Worm (Caenorhabditis elegans): ENCODE data around the gene nep-24.

The nep-24 gene

ce11 chrIV:16917831-16918429, 6.3 kb upstream of the nep-24 start, which contains the start of the genes Y116A8C.469 and Y116A8C.468:
Gene Y116A8C.469, minus strand, starts transcription at chrIV:16917931.
Gene Y116A8C.468, plus strand, starts transcription at chrIV:16918379.
- TF ChIP-seq ZK546.5 (tag; optimal IDR thresholded peaks at IDR 0.05) (no peak), lin-39 (tag; optimal IDR thresholded peaks at IDR 0.05) (no peak), gmeb-1 (tag; optimal IDR thresholded peaks at IDR 0.05) (no peak), ztf-1 (GFP tag; conservative IDR thresholded peaks at IDR 0.05) (no peak), peb-1 (tag; optimal IDR thresholded peaks at IDR 0.05) (no peak), mdl-1 (tag; optimal IDR thresholded peaks at IDR 0.05) (no peak), mbf-1 (tag; optimal IDR thresholded peaks at IDR 0.05) (no peak), nhr-21 (tag; optimal IDR thresholded peaks at IDR 0.05) (no peak)

- TF ChIP-seq R02D3.7 (tag; optimal IDR thresholded peaks at IDR 0.05) (no peak), skn-1 (tag; optimal IDR thresholded peaks at IDR 0.05) (no peak), crh-2 (tag; optimal IDR thresholded peaks at IDR 0.05) (no peak), ZK546.5 (tag; optimal IDR thresholded peaks at IDR 0.05) (no peak)
Observed at ce11 chrIV:16919212-16919775, 4.9 kb upstream of the nep-24 start, which contains the start of the genes Y116A8C.470 and Y116A8C.463. Gene Y116A8C.470, minus strand, starts transcription at chrIV:16919312. Gene Y116A8C.463, plus strand, starts transcription at chrIV:16919725.

ce11 chrIV:16920041-16920440, 4.2 kb upstream of the nep-24 start, which contains the start of gene nep-23:
Gene nep-23, plus strand, starts transcription at chrIV:16920341.
- TF ChIP-seq ztf-11 (tag; optimal IDR thresholded peaks at IDR 0.05), result no peak
- TF ChIP-seq ceh-82 (tag; optimal IDR thresholded peaks at IDR 0.05), result no peak
- no peak for TF ChIP-seq nhr-21 (tag; optimal IDR thresholded peaks at IDR 0.05)
- TF ChIP-seq skn-1 (tag; optimal IDR thresholded peaks at IDR 0.05), result no peak
- TF ChIP-seq unc-39 (tag; optimal IDR thresholded peaks at IDR 0.05), result no peak
- TF ChIP-seq dmd-4 (tag; optimal IDR thresholded peaks at IDR 0.05), result no peak
- TF ChIP-seq zag-1 (tag; optimal IDR thresholded peaks at IDR 0.05), result no peak
- no peak for TF ChIP-seq ztf-1 (GFP tag; conservative IDR thresholded peaks at IDR 0.05)
- TF ChIP-seq lin-11 (tag; optimal IDR thresholded peaks at IDR 0.05), result no peak
- no peak for TF ChIP-seq elt-1 (tag; optimal IDR thresholded peaks at IDR 0.05)
- TF ChIP-seq ZK546.5 (tag; optimal IDR thresholded peaks at IDR 0.05), result no peak
- no peak for TF ChIP-seq mab-5 (tag; optimal IDR thresholded peaks at IDR 0.05)
- TF ChIP-seq sem-4 (tag; optimal IDR thresholded peaks at IDR 0.05), result no peak
- no peak for TF ChIP-seq nhr-12 (tag; optimal IDR thresholded peaks at IDR 0.05)
- no peak for TF ChIP-seq sma-3 (GFP tag; optimal IDR thresholded peaks at IDR 0.05)

- no peak for TF ChIP-seq ceh-16 (tag; optimal IDR thresholded peaks at IDR 0.05)
- TF ChIP-seq mab-5 (tag; optimal IDR thresholded peaks at IDR 0.05), result no peak
- no peak for TF ChIP-seq ztf-11 (tag; optimal IDR thresholded peaks at IDR 0.05)
Observed at ce11 chrIV:16921999-16922398, 2.2 kb upstream of the nep-24 start.

- TF ChIP-seq sma-9 (GFP tag; optimal IDR thresholded peaks at IDR 0.05) (no peak), sma-9 (tag; optimal IDR thresholded peaks at IDR 0.05) (no peak), lin-11 (tag; optimal IDR thresholded peaks at IDR 0.05) (no peak), unc-62 (GFP tag; optimal IDR thresholded peaks at IDR 0.05) (no peak), ztf-4 (tag; optimal IDR thresholded peaks at IDR 0.05) (no peak), Y55F3AM.14 (GFP tag; optimal IDR thresholded peaks at IDR 0.05) (no peak), peb-1 (tag; optimal IDR thresholded peaks at IDR 0.05) (no peak), R02D3.7 (tag; optimal IDR thresholded peaks at IDR 0.05) (no peak), mab-5 (tag; optimal IDR thresholded peaks at IDR 0.05) (no peak), nhr-237 (tag; optimal IDR thresholded peaks at IDR 0.05) (no peak), gmeb-1 (tag; optimal IDR thresholded peaks at IDR 0.05) (no peak)
Observed at ce11 chrIV:16925363-16925863, 1.2 kb downstream of the nep-24 start.

ce11 chrIV:16926558-16926957, 2.4 kb downstream of the nep-24 start:
- TF ChIP-seq sem-4 (tag; optimal IDR thresholded peaks at IDR 0.05) (no peak), mab-5 (tag; optimal IDR thresholded peaks at IDR 0.05) (no peak), lin-13 (GFP tag; optimal IDR thresholded peaks at IDR 0.05) (no peak), fos-1 (tag; optimal IDR thresholded peaks at IDR 0.05) (no peak), snpc-4 (tag; optimal IDR thresholded peaks at IDR 0.05) (no peak), aly-2 (tag; optimal IDR thresholded peaks at IDR 0.05) (no peak), nhr-23 (tag; optimal IDR thresholded peaks at IDR 0.05) (no peak)

Data from whole organism, L2 larva.